Fruit fly (Drosophila melanogaster): ENCODE data around the gene PolA2.

PolA2 gene

dm6 chr3R:27281022-27281810 is 42.3 kb downstream of the PolA2 start (continued):
- peak; percentile 84 for TF ChIP-seq sug (tag; optimal IDR thresholded peaks at IDR 0.05)
- TF ChIP-seq insv (GFP tag; optimal IDR thresholded peaks at IDR 0.05): peak; percentile 28 to 41
- peak; percentile 54 for TF ChIP-seq yki (optimal IDR thresholded peaks at IDR 0.05)
- peak; percentile 92 for TF ChIP-seq CG43689 (GFP tag; IDR thresholded peaks at IDR 0.05)
- peak; percentile 97 for TF ChIP-seq row (GFP tag; IDR thresholded peaks at IDR 0.05)
- TF ChIP-seq Pdp1 (GFP tag; optimal IDR thresholded peaks at IDR 0.05): peak; percentile 89 to 96
- peak; percentile 98 for TF ChIP-seq Drgx (GFP tag; IDR thresholded peaks at IDR 0.05)
- peak; percentile 93 for TF ChIP-seq odd (GFP tag; optimal IDR thresholded peaks at IDR 0.05)
- peak; percentile 96 for TF ChIP-seq NfI (GFP tag; optimal IDR thresholded peaks at IDR 0.05)
- peak; percentile 91 for TF ChIP-seq CG6683 (GFP tag; optimal IDR thresholded peaks at IDR 0.05)
- TF ChIP-seq oc (tag; optimal IDR thresholded peaks at IDR 0.05): peak; percentile 95
- peak; percentile 77 for TF ChIP-seq da (GFP tag; optimal IDR thresholded peaks at IDR 0.05)
- peak; percentile 88 for TF ChIP-seq ro (GFP tag; IDR thresholded peaks at IDR 0.05)
- peak; percentile 98 for TF ChIP-seq HmgZ (tag; optimal IDR thresholded peaks at IDR 0.05)
- TF ChIP-seq Dad (GFP tag; optimal IDR thresholded peaks at IDR 0.05): peak; percentile 93
- TF ChIP-seq Taf1 (GFP tag; IDR thresholded peaks at IDR 0.05): peak; percentile 95
- TF ChIP-seq jigr1 (GFP tag; IDR thresholded peaks at IDR 0.05): peak; percentile 94
- peak; percentile 68 for TF ChIP-seq Opbp (GFP tag; IDR thresholded peaks at IDR 0.05; ENCODE audit: partially characterized antibody)
- TF ChIP-seq CG31365 (tag; optimal IDR thresholded peaks at IDR 0.05): peak; percentile 87
- peak; percentile 97 for TF ChIP-seq Vsx1 (GFP tag; optimal IDR thresholded peaks at IDR 0.05)
- peak; percentile 87 for TF ChIP-seq CG17829 (tag; optimal IDR thresholded peaks at IDR 0.05)
- peak; percentile 92 for TF ChIP-seq Ravus (GFP tag; IDR thresholded peaks at IDR 0.05)
- peak; percentile 60 for TF ChIP-seq bbx (GFP tag; IDR thresholded peaks at IDR 0.05; ENCODE audit: partially characterized antibody)
- no peak for TF ChIP-seq CG2129 (GFP tag; IDR thresholded peaks at IDR 0.05; ENCODE audit: partially characterized antibody)
- TF ChIP-seq CG12391 (tag; optimal IDR thresholded peaks at IDR 0.05): peak; percentile 94
- peak; percentile 94 for TF ChIP-seq CG11504 (tag; optimal IDR thresholded peaks at IDR 0.05)
- peak; percentile 90 for TF ChIP-seq CG10543 (GFP tag; optimal IDR thresholded peaks at IDR 0.05)
- TF ChIP-seq kah (GFP tag; optimal IDR thresholded peaks at IDR 0.05): peak; percentile 70
- peak; percentile 96; the same call in 2 of the 3 replicates for TF ChIP-seq CG2199 (GFP tag; IDR thresholded peaks at IDR 0.05)
- TF ChIP-seq rib (GFP tag; IDR thresholded peaks at IDR 0.05): peak; percentile 96
- TF ChIP-seq Gsc (GFP tag; IDR thresholded peaks at IDR 0.05): peak; percentile 84
- TF ChIP-seq Hmx (GFP tag; optimal IDR thresholded peaks at IDR 0.05): peak; percentile 62
- TF ChIP-seq Bteb2 (GFP tag; optimal IDR thresholded peaks at IDR 0.05): peak; percentile 91
- peak; percentile 81 for TF ChIP-seq Doc2 (GFP tag; IDR thresholded peaks at IDR 0.05)
- peak; percentile 56; the same call in 1 of the 2 replicates for TF ChIP-seq amos (GFP tag; IDR thresholded peaks at IDR 0.05; ENCODE audit: partially characterized antibody)
- TF ChIP-seq org-1 (GFP tag; optimal IDR thresholded peaks at IDR 0.05): peak; percentile 97
- TF ChIP-seq CG33213 (GFP tag; optimal IDR thresholded peaks at IDR 0.05): peak; percentile 93
- peak; percentile 92 for TF ChIP-seq CG13775 (GFP tag; optimal IDR thresholded peaks at IDR 0.05)
- TF ChIP-seq lbe (GFP tag; optimal IDR thresholded peaks at IDR 0.05): peak; percentile 89
- TF ChIP-seq seq (GFP tag; IDR thresholded peaks at IDR 0.05): peak; percentile 98
- peak; percentile 94 for TF ChIP-seq tin (GFP tag; optimal IDR thresholded peaks at IDR 0.05)
- peak; percentile 97 for TF ChIP-seq H15 (GFP tag; IDR thresholded peaks at IDR 0.05)
- TF ChIP-seq CG1647 (GFP tag; optimal IDR thresholded peaks at IDR 0.05): peak; percentile 93
- peak; percentile 94 for TF ChIP-seq CG30403 (GFP tag; optimal IDR thresholded peaks at IDR 0.05)
- peak; percentile 93 for TF ChIP-seq CG8924 (tag; optimal IDR thresholded peaks at IDR 0.05)
- TF ChIP-seq h (optimal IDR thresholded peaks at IDR 0.05): no peak
- TF ChIP-seq CG8281 (tag; optimal IDR thresholded peaks at IDR 0.05): peak; percentile 79
- peak; percentile 85 for TF ChIP-seq CG11560 (tag; IDR thresholded peaks at IDR 0.05)
- TF ChIP-seq pan (optimal IDR thresholded peaks at IDR 0.05): no peak
- peak in 1 of 2 experiments; percentile 98 for TF ChIP-seq pan (GFP tag; optimal IDR thresholded peaks at IDR 0.05 in 1 of 2, IDR thresholded peaks at IDR 0.05 in 1 of 2)

Measured in whole organism, embryonic.